Worm (Caenorhabditis elegans) whole organism, young adult: ENCODE results near the gene T28F3.8.

ENCODE experiments used
- C17E4.6 ChIP-seq: fragments of 200-800 bp; sonication (Bioruptor generic); IDR thresholded peaks from 2 replicates; pipeline ENCODE4 v1.3.6; 2022; ENCODE audit warnings: missing genetic modification reagents, missing genetic modification characterization, missing compliant biosample characterization
- F22D6.2 ChIP-seq: sonication (generic microtip); optimal IDR thresholded peaks from 2 replicates; lab custom pipeline; 2016; ENCODE audit warnings: mild to moderate bottlenecking, missing genetic modification characterization, missing compliant biosample characterization
- F33H1.4 ChIP-seq: fragments of 200-800 bp; sonication (Bioruptor generic); IDR thresholded peaks from 2 replicates; pipeline ENCODE4 v1.3.6; 2022; ENCODE audit warnings: missing genetic modification reagents, missing genetic modification characterization, missing compliant biosample characterization
- F49E8.2 ChIP-seq: sonication (generic microtip); optimal IDR thresholded peaks from 3 replicates; lab custom pipeline; 2017; ENCODE audit warnings: missing genetic modification characterization, mild to moderate bottlenecking, missing compliant biosample characterization, antibody characterized with exemption, moderate library complexity; ENCODE audit not compliant: insufficient read depth
- F57A8.1 ChIP-seq: fragments of 200-800 bp; sonication (Bioruptor generic); optimal IDR thresholded peaks from 2 replicates; lab custom pipeline; 2018; ENCODE audit warnings: mild to moderate bottlenecking, missing genetic modification characterization, moderate library complexity, missing compliant biosample characterization
- F57C9.4 ChIP-seq: sonication (generic microtip); optimal IDR thresholded peaks from 2 replicates; lab custom pipeline; 2017; ENCODE audit warnings: mild to moderate bottlenecking, missing genetic modification characterization, missing compliant biosample characterization
- K11D2.4 ChIP-seq: fragments of 200-800 bp; sonication (Bioruptor generic); IDR thresholded peaks from 2 replicates; pipeline ENCODE4 v1.3.6; 2022; ENCODE audit warnings: missing genetic modification reagents, missing genetic modification characterization, missing compliant biosample characterization
- T26A5.8 ChIP-seq: sonication (generic microtip); optimal IDR thresholded peaks from 2 replicates; lab custom pipeline; 2016; ENCODE audit warnings: missing genetic modification characterization, missing compliant biosample characterization
- Y53G8AR.9 ChIP-seq: fragments of 200-800 bp; sonication (Bioruptor generic); conservative IDR thresholded peaks from 2 replicates; pipeline ENCODE4 v1.3.6; 2022; ENCODE audit warnings: missing genetic modification reagents, missing genetic modification characterization, missing compliant biosample characterization
- Y56A3A.18 ChIP-seq: fragments of 200-800 bp; sonication (Bioruptor generic); IDR thresholded peaks from 2 replicates; pipeline ENCODE4 v1.3.6; 2022; ENCODE audit warnings: missing genetic modification reagents, missing genetic modification characterization, missing compliant biosample characterization
- Y95B8A.8 ChIP-seq: fragments of 200-800 bp; sonication (Bioruptor generic); IDR thresholded peaks from 2 replicates; pipeline ENCODE4 v1.3.6; 2022; ENCODE audit warnings: missing genetic modification reagents, missing genetic modification characterization, missing compliant biosample characterization
- ZK185.1 ChIP-seq: sonication (generic microtip); optimal IDR thresholded peaks from 2 replicates; lab custom pipeline; 2016; ENCODE audit warnings: mild to moderate bottlenecking, missing genetic modification characterization, missing compliant biosample characterization; ENCODE audit not compliant: poor library complexity, severe bottlenecking
- attf-3 ChIP-seq: fragments of 200-800 bp; sonication (Bioruptor generic); conservative IDR thresholded peaks from 2 replicates; pipeline ENCODE4 v1.3.6; 2022; ENCODE audit warnings: missing genetic modification reagents, missing genetic modification characterization, missing compliant biosample characterization
- attf-5 ChIP-seq: fragments of 200-800 bp; sonication (Bioruptor generic); optimal IDR thresholded peaks from 2 replicates; lab custom pipeline; 2018; ENCODE audit warnings: mild to moderate bottlenecking, missing genetic modification characterization, missing compliant biosample characterization
- bed-2 ChIP-seq: fragments of 200-800 bp; sonication (Bioruptor generic); IDR thresholded peaks from 2 replicates; pipeline ENCODE4 v1.3.6; 2022; ENCODE audit warnings: missing genetic modification reagents, missing genetic modification characterization, missing compliant biosample characterization
- ccch-3 ChIP-seq: fragments of 200-800 bp; sonication (Bioruptor generic); optimal IDR thresholded peaks from 2 replicates; lab custom pipeline; 2018; ENCODE audit warnings: mild to moderate bottlenecking, missing genetic modification characterization, missing compliant biosample characterization
- ceh-100 ChIP-seq: fragments of 200-800 bp; sonication (Bioruptor generic); IDR thresholded peaks from 2 replicates; pipeline ENCODE4 v1.3.6; 2022; ENCODE audit warnings: missing genetic modification reagents, missing genetic modification characterization, missing compliant biosample characterization
- ceh-27 ChIP-seq: fragments of 200-800 bp; sonication (Bioruptor generic); optimal IDR thresholded peaks from 2 replicates; lab custom pipeline; 2018; ENCODE audit warnings: mild to moderate bottlenecking, missing genetic modification characterization, moderate library complexity, missing compliant biosample characterization
- ceh-79 ChIP-seq: sonication (generic microtip); optimal IDR thresholded peaks from 2 replicates; lab custom pipeline; 2017; ENCODE audit warnings: mild to moderate bottlenecking, missing genetic modification characterization, missing compliant biosample characterization
- dpl-1 ChIP-seq: fragments of 150-350 bp; optimal IDR thresholded peaks from 2 replicates; lab custom pipeline; 2014; ENCODE audit warnings: missing biosample characterization, missing genetic modification reagents, missing genetic modification characterization
- egl-44 ChIP-seq: fragments of 200-800 bp; sonication (Bioruptor generic); IDR thresholded peaks from 2 replicates; pipeline ENCODE4 v1.3.6; 2022; ENCODE audit warnings: missing genetic modification reagents, missing genetic modification characterization, missing compliant biosample characterization
- egrh-3 ChIP-seq: fragments of 200-800 bp; sonication (Bioruptor generic); IDR thresholded peaks from 2 replicates; pipeline ENCODE4 v1.3.6; 2022; ENCODE audit warnings: missing genetic modification reagents, missing genetic modification characterization, missing compliant biosample characterization
- ets-4 ChIP-seq: fragments of 200-800 bp; sonication (Bioruptor generic); optimal IDR thresholded peaks from 2 replicates; lab custom pipeline; 2018; ENCODE audit warnings: mild to moderate bottlenecking, missing genetic modification characterization, missing compliant biosample characterization
- gei-17 ChIP-seq: fragments of 200-800 bp; sonication (Bioruptor generic); optimal IDR thresholded peaks from 2 replicates; lab custom pipeline; 2018; ENCODE audit warnings: mild to moderate bottlenecking, missing genetic modification characterization, missing compliant biosample characterization
- him-1 ChIP-seq: sonication (generic microtip); optimal IDR thresholded peaks from 2 replicates; lab custom pipeline; 2016; ENCODE audit warnings: missing genotype, missing genetic modification reagents, missing genetic modification characterization, missing compliant biosample characterization
- let-526 ChIP-seq: fragments of 200-800 bp; sonication (Bioruptor generic); IDR thresholded peaks from 2 replicates; pipeline ENCODE4 v1.3.6; 2022; ENCODE audit warnings: missing genetic modification reagents, missing genetic modification characterization, missing compliant biosample characterization
- lin-40 ChIP-seq: sonication (generic microtip); optimal IDR thresholded peaks from 2 replicates; lab custom pipeline; 2016; ENCODE audit warnings: missing genetic modification characterization, mild to moderate bottlenecking, missing compliant biosample characterization, missing genotype, missing genetic modification reagents
- lsl-1 ChIP-seq: fragments of 200-800 bp; sonication (Bioruptor generic); optimal IDR thresholded peaks from 2 replicates; lab custom pipeline; 2018; ENCODE audit warnings: mild to moderate bottlenecking, missing genetic modification characterization, moderate library complexity, missing compliant biosample characterization
- lsy-27 ChIP-seq: sonication (generic microtip); optimal IDR thresholded peaks from 2 replicates; lab custom pipeline; 2017; ENCODE audit warnings: missing genetic modification characterization, mild to moderate bottlenecking, missing compliant biosample characterization, antibody characterized with exemption, missing genotype, borderline replicate concordance; ENCODE audit not compliant: insufficient read depth
- madf-6 ChIP-seq: fragments of 200-800 bp; sonication (Bioruptor generic); IDR thresholded peaks from 2 replicates; pipeline ENCODE4 v1.3.6; 2022; ENCODE audit warnings: missing genetic modification reagents, missing genetic modification characterization, missing compliant biosample characterization
- mcd-1 ChIP-seq: fragments of 200-800 bp; sonication (Bioruptor generic); IDR thresholded peaks from 2 replicates; pipeline ENCODE4 v1.3.6; 2022; ENCODE audit warnings: missing genetic modification reagents, missing genetic modification characterization, missing compliant biosample characterization
- mes-4 ChIP-seq: sonication (generic microtip); optimal IDR thresholded peaks from 2 replicates; lab custom pipeline; 2016; ENCODE audit warnings: missing genotype, missing genetic modification characterization, missing compliant biosample characterization
- nfya-1 ChIP-seq: sonication (generic microtip); optimal IDR thresholded peaks from 2 replicates; lab custom pipeline; 2017; ENCODE audit warnings: antibody characterized with exemption, missing compliant biosample characterization, missing genetic modification characterization, borderline replicate concordance; ENCODE audit not compliant: insufficient read depth
- nhr-27 ChIP-seq: fragments of 200-800 bp; sonication (Bioruptor generic); optimal IDR thresholded peaks from 2 replicates; lab custom pipeline; 2018; ENCODE audit warnings: mild to moderate bottlenecking, missing genetic modification characterization, moderate library complexity, missing compliant biosample characterization
- nhr-80 ChIP-seq: sonication (generic microtip); optimal IDR thresholded peaks from 2 replicates; lab custom pipeline; 2016; ENCODE audit warnings: missing genetic modification characterization, missing compliant biosample characterization
- nhr-90 ChIP-seq: sonication (generic microtip); optimal IDR thresholded peaks from 2 replicates; lab custom pipeline; 2016; ENCODE audit warnings: missing genotype, mild to moderate bottlenecking, missing genetic modification characterization, missing compliant biosample characterization
- rec-8 ChIP-seq, 2 experiments: sonication (generic microtip); optimal IDR thresholded peaks; 2 replicates each; lab custom pipeline; 2016; ENCODE audit warnings: mild to moderate bottlenecking in 2 of 2, missing genetic modification characterization in 2 of 2, missing genetic modification reagents in 2 of 2, missing genotype in 2 of 2, missing biosample characterization in 1 of 2, missing compliant biosample characterization in 1 of 2, moderate library complexity in 1 of 2
- rpc-1 ChIP-seq, 2 experiments: fragments of 150-350 bp in 1 of 2; sonication (generic microtip) in 1 of 2; optimal IDR thresholded peaks; 2 replicates each; lab custom pipeline; 2014 to 2018; ENCODE audit warnings: missing biosample characterization in 1 of 2, missing genetic modification characterization in 1 of 2, missing genetic modification reagents in 1 of 2, missing genotype in 1 of 2
- snpc-3.4 ChIP-seq: sonication (generic microtip); optimal IDR thresholded peaks from 2 replicates; lab custom pipeline; 2017; ENCODE audit warnings: missing genetic modification characterization, mild to moderate bottlenecking, missing compliant biosample characterization, antibody characterized with exemption, moderate library complexity, missing genotype, missing genetic modification reagents
- sptf-2 ChIP-seq: fragments of 200-800 bp; sonication (Bioruptor generic); optimal IDR thresholded peaks from 2 replicates; lab custom pipeline; 2018; ENCODE audit warnings: mild to moderate bottlenecking, missing genetic modification characterization, missing compliant biosample characterization
- tbp1 ChIP-seq: fragments of 200-800 bp; sonication (Bioruptor generic); optimal IDR thresholded peaks from 2 replicates; lab custom pipeline; 2018; ENCODE audit warnings: mild to moderate bottlenecking, missing genetic modification characterization, missing compliant biosample characterization
- xnd-1 ChIP-seq: sonication (generic microtip); optimal IDR thresholded peaks from 2 replicates; lab custom pipeline; 2016; ENCODE audit warnings: missing genotype, missing genetic modification reagents, missing genetic modification characterization, missing compliant biosample characterization
- ztf-3 ChIP-seq: fragments of 200-800 bp; sonication (Bioruptor generic); optimal IDR thresholded peaks from 2 replicates; lab custom pipeline; 2018; ENCODE audit warnings: mild to moderate bottlenecking, missing genetic modification characterization, missing compliant biosample characterization
- ztf-6 ChIP-seq: fragments of 200-800 bp; sonication (Bioruptor generic); IDR thresholded peaks from 2 replicates; pipeline ENCODE4 v1.3.6; 2022; ENCODE audit warnings: missing genetic modification reagents, missing genetic modification characterization, missing compliant biosample characterization

Gene T28F3.8

ce11 chrIV:17278861-17279591 lies 28.1 kb downstream of the T28F3.8 start, which contains the start of gene hsp-1 (continued):
- no peak for TF ChIP-seq nfya-1
- no peak for TF ChIP-seq F49E8.2 (tag; lab: Kevin White, UChicago)
- TF ChIP-seq F22D6.2 (tag; lab: Kevin White, UChicago): no peak
- no peak for TF ChIP-seq gei-17
- peak; percentile 4 for TF ChIP-seq lsl-1 (GFP tag; lab: Kevin White, UChicago)
- TF ChIP-seq ceh-27 (GFP tag; lab: Kevin White, UChicago): peak; percentile 40
- no peak for TF ChIP-seq ceh-79 (tag; lab: Kevin White, UChicago)
- TF ChIP-seq ccch-3 (GFP tag; lab: Kevin White, UChicago): no peak
- peak; percentile 45 for TF ChIP-seq ZK185.1 (tag; lab: Kevin White, UChicago)

- TF ChIP-seq K11D2.4 (GFP tag; lab: Robert Waterston, UW) (peak; percentile 96), ccch-3 (GFP tag; lab: Kevin White, UChicago) (peak; percentile 76), ztf-3 (GFP tag; lab: Kevin White, UChicago) (peak; percentile 96), mes-4 (no peak), attf-5 (peak; percentile 91), nhr-80 (tag; lab: Kevin White, UChicago) (peak; percentile 49), xnd-1 (tag; lab: Kevin White, UChicago) (peak; percentile 57), F33H1.4 (peak; percentile 73), attf-3 (GFP tag; lab: Robert Waterston, UW) (peak; percentile 74), nhr-27 (peak; percentile 29), lin-40 (tag; lab: Kevin White, UChicago) (peak; percentile 99), madf-6 (GFP tag; lab: Robert Waterston, UW) (peak; percentile 76), ztf-6 (GFP tag; lab: Robert Waterston, UW) (peak; percentile 94), T26A5.8 (tag; lab: Kevin White, UChicago) (peak; percentile 5), ceh-100 (peak; percentile 81), egl-44 (GFP tag; lab: Robert Waterston, UW) (peak; percentile 61; the same call in 1 of the 2 replicates), Y53G8AR.9 (peak; percentile 97), bed-2 (GFP tag; lab: Robert Waterston, UW) (peak; percentile 77), lsy-27 (tag; lab: Kevin White, UChicago) (peak; percentile 1), egrh-3 (GFP tag; lab: Robert Waterston, UW) (peak; percentile 88), rpc-1 (optimal IDR thresholded peaks at IDR 0.05; lab: Kevin White, UChicago) (peak; percentile 80), rpc-1 (tag; optimal IDR thresholded peaks at IDR 0.05; lab: Kevin White, UChicago) (no peak), dpl-1 (GFP tag; lab: Kevin White, UChicago) (peak; percentile 45), mcd-1 (GFP tag; lab: Robert Waterston, UW) (peak; percentile 92), F57C9.4 (tag; lab: Kevin White, UChicago) (no peak), nhr-90 (tag; lab: Kevin White, UChicago) (peak; percentile 64), rec-8 (tag; optimal IDR thresholded peaks at IDR 0.05; lab: Kevin White, UChicago) (no peak), F57A8.1 (GFP tag; lab: Kevin White, UChicago) (no peak), snpc-3.4 (tag; lab: Kevin White, UChicago) (peak; percentile 80), Y56A3A.18 (GFP tag; lab: Robert Waterston, UW) (0 out of 2 replicates have a peak, but pooled peaks have one; percentile 38), sptf-2 (GFP tag; lab: Kevin White, UChicago) (no peak), tbp1 (peak; percentile 80), Y95B8A.8 (peak; percentile 94), ets-4 (GFP tag; lab: Kevin White, UChicago) (no peak), C17E4.6 (GFP tag; lab: Robert Waterston, UW) (peak; percentile 93), F49E8.2 (tag; lab: Kevin White, UChicago) (peak; percentile 88), gei-17 (peak; percentile 88), let-526 (GFP tag; lab: Robert Waterston, UW) (peak; percentile 98), him-1 (tag; lab: Kevin White, UChicago) (peak; percentile 23)
Observed at ce11 chrIV:17278363-17278762, 28.8 kb downstream of the T28F3.8 start.
